Worm (Caenorhabditis elegans): ENCODE measurements around the gene tub-1.

tub-1 gene

ce11 chrII:8162120-8162648 is 5.4 kb upstream of the tub-1 start, which contains the start of the genes emb-27 and rrf-3:
TSS of gene emb-27 (minus strand) at chrII:8162170.
TSS of gene rrf-3 (plus strand) at chrII:8162465.
- TF ChIP-seq hnd-1 (tag; optimal IDR thresholded peaks at IDR 0.05) (no peak), hmbx-1 (tag; optimal IDR thresholded peaks at IDR 0.05) (no peak), hmg-4 (GFP tag; optimal IDR thresholded peaks at IDR 0.05) (no peak), ets-7 (tag; optimal IDR thresholded peaks at IDR 0.05) (no peak), sea-1 (GFP tag; conservative IDR thresholded peaks at IDR 0.05) (no peak), tbx-37 (GFP tag; conservative IDR thresholded peaks at IDR 0.05) (no peak), pes-1 (GFP tag; IDR thresholded peaks at IDR 0.05) (no peak), ceh-36 (tag; optimal IDR thresholded peaks at IDR 0.05) (no peak), ama-1 (optimal IDR thresholded peaks at IDR 0.05) (no peak), B0310.2 (tag; optimal IDR thresholded peaks at IDR 0.05) (no peak), tra-4 (tag; optimal IDR thresholded peaks at IDR 0.05) (no peak), scrt-1 (GFP tag; IDR thresholded peaks at IDR 0.05) (no peak), F13C5.2 (tag; optimal IDR thresholded peaks at IDR 0.05) (no peak)

- no peak for TF ChIP-seq tra-4 (tag; optimal IDR thresholded peaks at IDR 0.05)
- TF ChIP-seq flt-1 (GFP tag; IDR thresholded peaks at IDR 0.05): no peak
- no peak for TF ChIP-seq sea-1 (GFP tag; conservative IDR thresholded peaks at IDR 0.05)
- TF ChIP-seq ceh-36 (tag; optimal IDR thresholded peaks at IDR 0.05): no peak
- TF ChIP-seq tbx-37 (GFP tag; conservative IDR thresholded peaks at IDR 0.05): no peak
Measured at ce11 chrII:8160916-8161315, 4.2 kb upstream of the tub-1 start.

ce11 chrII:8157991-8158390 is 1.2 kb upstream of the tub-1 start, which contains the start of gene pch-2:
TSS of gene pch-2 (plus strand) at chrII:8158349.
- no peak for TF ChIP-seq ceh-13 (GFP tag; optimal IDR thresholded peaks at IDR 0.05)
- no peak for TF ChIP-seq pes-1 (GFP tag; IDR thresholded peaks at IDR 0.05)
- TF ChIP-seq tbx-37 (GFP tag; conservative IDR thresholded peaks at IDR 0.05): no peak
- no peak for TF ChIP-seq ets-7 (tag; optimal IDR thresholded peaks at IDR 0.05)
- no peak for TF ChIP-seq tra-4 (tag; optimal IDR thresholded peaks at IDR 0.05)
- TF ChIP-seq flt-1 (GFP tag; IDR thresholded peaks at IDR 0.05): no peak
- TF ChIP-seq hmg-4 (GFP tag; optimal IDR thresholded peaks at IDR 0.05): no peak
- TF ChIP-seq ama-1 (optimal IDR thresholded peaks at IDR 0.05): no peak
- no peak for TF ChIP-seq sea-1 (GFP tag; conservative IDR thresholded peaks at IDR 0.05)
- no peak for TF ChIP-seq hmbx-1 (tag; optimal IDR thresholded peaks at IDR 0.05)
- no peak for TF ChIP-seq tbx-11 (GFP tag; IDR thresholded peaks at IDR 0.05)
- TF ChIP-seq B0310.2 (tag; optimal IDR thresholded peaks at IDR 0.05): no peak
- TF ChIP-seq scrt-1 (GFP tag; IDR thresholded peaks at IDR 0.05): no peak
- TF ChIP-seq hnd-1 (tag; optimal IDR thresholded peaks at IDR 0.05): no peak

DNA sequence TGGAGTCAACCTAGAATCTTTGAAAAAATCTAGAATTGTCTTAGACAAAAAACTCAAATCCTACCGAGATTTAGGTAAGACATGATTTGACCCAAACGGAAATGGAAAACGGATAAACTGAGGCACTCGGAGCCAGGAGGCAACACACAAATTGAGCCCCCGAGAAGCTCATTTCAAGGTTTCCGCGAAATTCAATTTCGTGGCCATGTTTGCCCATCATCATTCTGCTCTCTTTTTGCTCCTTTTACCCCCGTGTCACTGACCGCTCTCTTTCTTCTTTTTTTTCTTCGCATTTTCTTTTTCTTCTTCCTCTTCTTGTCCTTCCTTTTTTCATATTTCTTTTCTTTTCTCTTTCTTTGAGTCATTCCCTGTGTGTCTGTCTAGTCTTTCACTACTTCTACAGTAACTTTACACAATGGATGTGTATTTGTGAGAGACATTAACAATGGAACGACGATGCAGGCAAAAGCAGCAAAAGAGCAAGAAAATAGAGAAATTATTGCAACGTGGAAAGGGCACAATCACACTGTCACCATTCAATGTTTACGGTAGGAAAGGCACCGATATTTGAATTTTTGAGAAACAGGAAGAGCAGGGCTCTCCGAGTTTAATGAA is 3.9 kb downstream of the tub-1 start:
- no peak for TF ChIP-seq F13C5.2 (tag; optimal IDR thresholded peaks at IDR 0.05)
- TF ChIP-seq pes-1 (GFP tag; IDR thresholded peaks at IDR 0.05): no peak

- TF ChIP-seq tra-4 (tag; optimal IDR thresholded peaks at IDR 0.05) (no peak), ceh-13 (GFP tag; optimal IDR thresholded peaks at IDR 0.05) (no peak), hnd-1 (tag; optimal IDR thresholded peaks at IDR 0.05) (no peak), ama-1 (optimal IDR thresholded peaks at IDR 0.05) (no peak), aly-1 (tag; optimal IDR thresholded peaks at IDR 0.05) (no peak), B0310.2 (tag; optimal IDR thresholded peaks at IDR 0.05) (no peak), hmg-4 (GFP tag; optimal IDR thresholded peaks at IDR 0.05) (no peak), F13C5.2 (tag; optimal IDR thresholded peaks at IDR 0.05) (no peak), scrt-1 (GFP tag; IDR thresholded peaks at IDR 0.05) (no peak), sea-1 (GFP tag; conservative IDR thresholded peaks at IDR 0.05) (no peak), tbx-11 (GFP tag; IDR thresholded peaks at IDR 0.05) (no peak), hmbx-1 (tag; optimal IDR thresholded peaks at IDR 0.05) (no peak), flt-1 (GFP tag; IDR thresholded peaks at IDR 0.05) (no peak), pes-1 (GFP tag; IDR thresholded peaks at IDR 0.05) (no peak), tbx-37 (GFP tag; conservative IDR thresholded peaks at IDR 0.05) (no peak)
Measured at ce11 chrII:8149930-8150329, 6.8 kb downstream of the tub-1 start, which contains the start of gene F10B5.3. TSS of gene F10B5.3 (minus strand) at chrII:8150030.

DNA sequence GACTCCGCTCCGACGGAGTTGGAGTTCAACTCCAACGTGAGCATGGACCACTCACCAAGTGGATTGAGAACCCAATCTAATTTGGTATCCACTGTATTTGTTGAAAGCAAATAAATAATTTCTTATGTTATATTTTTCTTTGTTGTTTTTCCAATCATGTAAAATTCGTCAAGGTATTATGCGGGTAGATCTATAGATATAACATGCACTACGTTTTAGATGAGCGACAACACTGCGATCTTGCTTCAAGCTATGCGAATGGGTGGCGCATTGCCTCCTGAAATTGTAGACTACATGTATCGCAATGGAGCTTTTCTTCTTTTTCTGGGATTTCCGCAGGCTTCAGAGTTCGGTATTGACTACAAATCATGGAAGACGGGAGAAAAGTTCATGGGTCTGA is 12.2 kb downstream of the tub-1 start, which contains the start of gene F10B5.2:
F10B5.2 (plus strand) TSS at position 220 of the 400 bp plus-strand sequence.
- TF ChIP-seq tbx-11 (GFP tag; IDR thresholded peaks at IDR 0.05): no peak
- TF ChIP-seq sea-1 (GFP tag; conservative IDR thresholded peaks at IDR 0.05): no peak
- no peak for TF ChIP-seq hmbx-1 (tag; optimal IDR thresholded peaks at IDR 0.05)

ce11 chrII:8143278-8143931 is 13.3 kb downstream of the tub-1 start, which contains the start of the genes ints-11 and rpl-10:
TSS of gene ints-11 (minus strand) at chrII:8143478.
TSS of gene rpl-10 (plus strand) at chrII:8143881.
- TF ChIP-seq hnd-1 (tag; optimal IDR thresholded peaks at IDR 0.05) (no peak), ama-1 (optimal IDR thresholded peaks at IDR 0.05) (no peak), aly-1 (tag; optimal IDR thresholded peaks at IDR 0.05) (no peak), tbx-37 (GFP tag; conservative IDR thresholded peaks at IDR 0.05) (no peak), ceh-13 (GFP tag; optimal IDR thresholded peaks at IDR 0.05) (no peak), F13C5.2 (tag; optimal IDR thresholded peaks at IDR 0.05) (no peak), ets-7 (tag; optimal IDR thresholded peaks at IDR 0.05) (no peak), tra-4 (tag; optimal IDR thresholded peaks at IDR 0.05) (no peak), scrt-1 (GFP tag; IDR thresholded peaks at IDR 0.05) (no peak), sea-1 (GFP tag; conservative IDR thresholded peaks at IDR 0.05) (no peak), B0310.2 (tag; optimal IDR thresholded peaks at IDR 0.05) (no peak), ceh-36 (tag; optimal IDR thresholded peaks at IDR 0.05) (no peak), hmbx-1 (tag; optimal IDR thresholded peaks at IDR 0.05) (no peak), flt-1 (GFP tag; IDR thresholded peaks at IDR 0.05) (no peak), tbx-11 (GFP tag; IDR thresholded peaks at IDR 0.05) (no peak), hmg-4 (GFP tag; optimal IDR thresholded peaks at IDR 0.05) (no peak), pes-1 (GFP tag; IDR thresholded peaks at IDR 0.05) (no peak)

Data from whole organism, early embryonic.